Worm (Caenorhabditis elegans): ENCODE data around the gene Y59E9AL.4.
"Not testable (repeated sequence)": the region's sequence is repeated elsewhere in the genome, so short reads cannot be mapped to it uniquely, and the experiment has no call there.

ce11 chrIV:5162941-5163340 lies 52.1 kb downstream of the Y59E9AL.4 start, which contains the start of the genes nspd-3 and C24D10.2:
- TF ChIP-seq peb-1 (tag; optimal IDR thresholded peaks at IDR 0.05); lin-39 (tag; optimal IDR thresholded peaks at IDR 0.05); nhr-11 (tag; optimal IDR thresholded peaks at IDR 0.05); unc-39 (tag; optimal IDR thresholded peaks at IDR 0.05); nhr-12 (tag; optimal IDR thresholded peaks at IDR 0.05); blmp-1 (tag; optimal IDR thresholded peaks at IDR 0.05; ENCODE audit: insufficient read depth); ceh-16 (tag; optimal IDR thresholded peaks at IDR 0.05); gmeb-1 (tag; optimal IDR thresholded peaks at IDR 0.05); R02D3.7 (tag; optimal IDR thresholded peaks at IDR 0.05); elt-1 (tag; optimal IDR thresholded peaks at IDR 0.05); nhr-6 (tag; optimal IDR thresholded peaks at IDR 0.05): not testable (repeated sequence)

All from whole organism, L2 larva.